Worm (Caenorhabditis elegans) whole organism, young adult: ENCODE data around the gene sri-34.
"Not testable (repeated sequence)": the region's sequence is repeated elsewhere in the genome, so short reads cannot be mapped to it uniquely, and the experiment has no call there.

Experiments used
- B0261.1 ChIP-seq: sonication (generic microtip); optimal IDR thresholded peaks from 2 replicates; lab custom pipeline; 2016; ENCODE audit warnings: mild to moderate bottlenecking, missing genetic modification characterization, moderate library complexity, missing compliant biosample characterization
- B0336.3 ChIP-seq: fragments of 200-800 bp; sonication (Bioruptor generic); IDR thresholded peaks from 2 replicates; pipeline ENCODE4 v1.3.6; 2022; ENCODE audit warnings: missing genetic modification characterization, missing compliant biosample characterization
- C17E4.6 ChIP-seq: fragments of 200-800 bp; sonication (Bioruptor generic); IDR thresholded peaks from 2 replicates; pipeline ENCODE4 v1.3.6; 2022; ENCODE audit warnings: missing genetic modification reagents, missing genetic modification characterization, missing compliant biosample characterization
- F55B11.4 ChIP-seq: sonication (generic microtip); optimal IDR thresholded peaks from 2 replicates; lab custom pipeline; 2016; ENCODE audit warnings: missing compliant biosample characterization, missing genetic modification characterization, borderline replicate concordance; ENCODE audit not compliant: insufficient read depth
- K11D2.4 ChIP-seq: fragments of 200-800 bp; sonication (Bioruptor generic); IDR thresholded peaks from 2 replicates; pipeline ENCODE4 v1.3.6; 2022; ENCODE audit warnings: missing genetic modification reagents, missing genetic modification characterization, missing compliant biosample characterization
- Y67H2A.10 ChIP-seq: fragments of 200-800 bp; sonication (Bioruptor generic); conservative IDR thresholded peaks from 2 replicates; pipeline ENCODE4 v1.3.6; 2022; ENCODE audit warnings: missing genetic modification reagents, missing genetic modification characterization, missing compliant biosample characterization
- Y79H2A.3 ChIP-seq: fragments of 200-800 bp; sonication (Bioruptor generic); conservative IDR thresholded peaks from 2 replicates; pipeline ENCODE4 v1.3.6; 2022; ENCODE audit warnings: missing genetic modification reagents, missing genetic modification characterization, missing compliant biosample characterization
- attf-6 ChIP-seq: fragments of 200-800 bp; sonication (Bioruptor generic); IDR thresholded peaks from 2 replicates; pipeline ENCODE4 v1.3.6; 2022; ENCODE audit warnings: missing genetic modification reagents, missing genetic modification characterization, missing compliant biosample characterization
- ceh-100 ChIP-seq: fragments of 200-800 bp; sonication (Bioruptor generic); IDR thresholded peaks from 2 replicates; pipeline ENCODE4 v1.3.6; 2022; ENCODE audit warnings: missing genetic modification reagents, missing genetic modification characterization, missing compliant biosample characterization
- ceh-27 ChIP-seq: fragments of 200-800 bp; sonication (Bioruptor generic); optimal IDR thresholded peaks from 2 replicates; lab custom pipeline; 2018; ENCODE audit warnings: mild to moderate bottlenecking, missing genetic modification characterization, moderate library complexity, missing compliant biosample characterization
- ceh-40 ChIP-seq: fragments of 200-800 bp; sonication (Bioruptor generic); IDR thresholded peaks from 2 replicates; pipeline ENCODE4 v1.3.6; 2022; ENCODE audit warnings: missing genetic modification characterization, missing compliant biosample characterization
- ceh-58 ChIP-seq: fragments of 200-800 bp; sonication (Bioruptor generic); IDR thresholded peaks from 2 replicates; pipeline ENCODE4 v1.3.6; 2022; ENCODE audit warnings: missing genetic modification characterization, missing compliant biosample characterization
- ceh-79 ChIP-seq: sonication (generic microtip); optimal IDR thresholded peaks from 2 replicates; lab custom pipeline; 2017; ENCODE audit warnings: mild to moderate bottlenecking, missing genetic modification characterization, missing compliant biosample characterization
- chd-7 ChIP-seq: sonication (generic microtip); optimal IDR thresholded peaks from 2 replicates; lab custom pipeline; 2016; ENCODE audit warnings: mild to moderate bottlenecking, missing genetic modification characterization, moderate library complexity, missing compliant biosample characterization
- dpl-1 ChIP-seq: fragments of 150-350 bp; optimal IDR thresholded peaks from 2 replicates; lab custom pipeline; 2014; ENCODE audit warnings: missing biosample characterization, missing genetic modification reagents, missing genetic modification characterization
- efl-1 ChIP-seq: fragments of 150-350 bp; optimal IDR thresholded peaks from 2 replicates; lab custom pipeline; 2014; ENCODE audit warnings: missing biosample characterization, missing genetic modification reagents, missing genetic modification characterization
- egrh-3 ChIP-seq: fragments of 200-800 bp; sonication (Bioruptor generic); IDR thresholded peaks from 2 replicates; pipeline ENCODE4 v1.3.6; 2022; ENCODE audit warnings: missing genetic modification reagents, missing genetic modification characterization, missing compliant biosample characterization
- gei-17 ChIP-seq: fragments of 200-800 bp; sonication (Bioruptor generic); optimal IDR thresholded peaks from 2 replicates; lab custom pipeline; 2018; ENCODE audit warnings: mild to moderate bottlenecking, missing genetic modification characterization, missing compliant biosample characterization
- hmg-1.2 ChIP-seq: fragments of 200-800 bp; sonication (Bioruptor generic); IDR thresholded peaks from 2 replicates; pipeline ENCODE4 v1.3.6; 2022; ENCODE audit warnings: missing genetic modification reagents, missing genetic modification characterization, missing compliant biosample characterization
- let-607 ChIP-seq, 2 experiments: fragments of 200-800 bp in 1 of 2; sonication (Bioruptor generic) in 1 of 2; sonication (generic microtip) in 1 of 2; optimal IDR thresholded peaks; 2 replicates each; lab custom pipeline; 2016 to 2018; ENCODE audit warnings: mild to moderate bottlenecking in 2 of 2, missing compliant biosample characterization in 2 of 2, missing genetic modification characterization in 2 of 2, moderate library complexity in 2 of 2, missing genotype in 1 of 2
- lin-54 ChIP-seq: fragments of 200-800 bp; sonication (Bioruptor generic); optimal IDR thresholded peaks from 2 replicates; lab custom pipeline; 2018; ENCODE audit warnings: mild to moderate bottlenecking, missing genetic modification characterization, missing compliant biosample characterization
- lsy-27 ChIP-seq: sonication (generic microtip); optimal IDR thresholded peaks from 2 replicates; lab custom pipeline; 2017; ENCODE audit warnings: missing genetic modification characterization, mild to moderate bottlenecking, missing compliant biosample characterization, antibody characterized with exemption, missing genotype, borderline replicate concordance; ENCODE audit not compliant: insufficient read depth
- madf-6 ChIP-seq: fragments of 200-800 bp; sonication (Bioruptor generic); IDR thresholded peaks from 2 replicates; pipeline ENCODE4 v1.3.6; 2022; ENCODE audit warnings: missing genetic modification reagents, missing genetic modification characterization, missing compliant biosample characterization
- nfyb-1 ChIP-seq: fragments of 200-800 bp; sonication (Bioruptor generic); IDR thresholded peaks from 2 replicates; pipeline ENCODE4 v1.3.6; 2022; ENCODE audit warnings: missing genetic modification reagents, missing genetic modification characterization, missing compliant biosample characterization
- nhr-27 ChIP-seq: fragments of 200-800 bp; sonication (Bioruptor generic); optimal IDR thresholded peaks from 2 replicates; lab custom pipeline; 2018; ENCODE audit warnings: mild to moderate bottlenecking, missing genetic modification characterization, moderate library complexity, missing compliant biosample characterization
- pbrm-1 ChIP-seq: fragments of 200-800 bp; sonication (Bioruptor generic); IDR thresholded peaks from 2 replicates; pipeline ENCODE4 v1.3.6; 2022; ENCODE audit warnings: missing genetic modification reagents, missing genetic modification characterization, missing compliant biosample characterization
- sea-2 ChIP-seq: fragments of 200-800 bp; sonication (Bioruptor generic); IDR thresholded peaks from 2 replicates; pipeline ENCODE4 v1.3.6; 2022; ENCODE audit warnings: missing genetic modification characterization, missing compliant biosample characterization
- snpc-1.1 ChIP-seq: sonication (generic microtip); optimal IDR thresholded peaks from 2 replicates; lab custom pipeline; 2017; ENCODE audit warnings: missing genetic modification characterization, mild to moderate bottlenecking, missing compliant biosample characterization, antibody characterized with exemption, moderate library complexity, missing genotype, missing genetic modification reagents; ENCODE audit not compliant: insufficient read depth
- snpc-3.4 ChIP-seq: sonication (generic microtip); optimal IDR thresholded peaks from 2 replicates; lab custom pipeline; 2017; ENCODE audit warnings: missing genetic modification characterization, mild to moderate bottlenecking, missing compliant biosample characterization, antibody characterized with exemption, moderate library complexity, missing genotype, missing genetic modification reagents
- somi-1 ChIP-seq: fragments of 200-800 bp; sonication (Bioruptor generic); optimal IDR thresholded peaks from 2 replicates; lab custom pipeline; 2018; ENCODE audit warnings: mild to moderate bottlenecking, missing genetic modification characterization, missing compliant biosample characterization
- unc-130 ChIP-seq: sonication (generic microtip); optimal IDR thresholded peaks from 2 replicates; lab custom pipeline; 2016; ENCODE audit warnings: missing genetic modification reagents, missing genetic modification characterization, missing compliant biosample characterization
- unc-62 ChIP-seq: fragments of 150-350 bp; optimal IDR thresholded peaks from 2 replicates; lab custom pipeline; 2014; ENCODE audit warnings: missing biosample characterization, missing genetic modification reagents, missing genetic modification characterization
- xnd-1 ChIP-seq: sonication (generic microtip); optimal IDR thresholded peaks from 2 replicates; lab custom pipeline; 2016; ENCODE audit warnings: missing genotype, missing genetic modification reagents, missing genetic modification characterization, missing compliant biosample characterization
- ztf-18 ChIP-seq: sonication (generic microtip); optimal IDR thresholded peaks from 2 replicates; lab custom pipeline; 2016; ENCODE audit warnings: missing genotype, mild to moderate bottlenecking, missing genetic modification characterization, missing compliant biosample characterization
- ztf-28 ChIP-seq: fragments of 200-800 bp; sonication (Bioruptor generic); IDR thresholded peaks from 2 replicates; pipeline ENCODE4 v1.3.6; 2022; ENCODE audit warnings: missing genetic modification reagents, missing genetic modification characterization, missing compliant biosample characterization
- ztf-6 ChIP-seq: fragments of 200-800 bp; sonication (Bioruptor generic); IDR thresholded peaks from 2 replicates; pipeline ENCODE4 v1.3.6; 2022; ENCODE audit warnings: missing genetic modification reagents, missing genetic modification characterization, missing compliant biosample characterization

Gene sri-34

ce11 chrII:3203415-3203814, 44.5 kb upstream of the sri-34 start, which contains the start of gene sri-50:
Gene sri-50, plus strand, starts transcription at chrII:3203715.
- TF ChIP-seq B0336.3 (GFP tag; lab: Robert Waterston, UW) (no peak), lin-54 (GFP tag; lab: Kevin White, UChicago) (no peak), egrh-3 (GFP tag; lab: Robert Waterston, UW) (no peak), ztf-18 (tag; lab: Kevin White, UChicago) (no peak), ceh-40 (no peak), efl-1 (no peak), ceh-27 (GFP tag; lab: Kevin White, UChicago) (no peak), ceh-100 (GFP tag; lab: Robert Waterston, UW) (no peak), gei-17 (no peak), xnd-1 (tag; lab: Kevin White, UChicago) (no peak), pbrm-1 (GFP tag; lab: Robert Waterston, UW) (no peak)

- TF ChIP-seq somi-1 (GFP tag; lab: Kevin White, UChicago): no peak
- TF ChIP-seq dpl-1 (GFP tag; lab: Kevin White, UChicago): no peak
- no peak for TF ChIP-seq lsy-27 (tag; lab: Kevin White, UChicago)
- TF ChIP-seq snpc-1.1 (tag; lab: Kevin White, UChicago): no peak
- no peak for TF ChIP-seq Y67H2A.10 (GFP tag; lab: Robert Waterston, UW)
- TF ChIP-seq sea-2: no peak
- no peak for TF ChIP-seq hmg-1.2
- TF ChIP-seq ceh-58 (GFP tag; lab: Robert Waterston, UW): no peak
- TF ChIP-seq F55B11.4: no peak
- TF ChIP-seq ceh-79: no peak
- no peak for TF ChIP-seq unc-130 (GFP tag; lab: Kevin White, UChicago)
- TF ChIP-seq ztf-28 (GFP tag; lab: Robert Waterston, UW): no peak
- no peak for TF ChIP-seq chd-7 (tag; lab: Kevin White, UChicago)
- TF ChIP-seq attf-6: no peak
- no peak for TF ChIP-seq snpc-3.4 (tag; lab: Kevin White, UChicago)
- TF ChIP-seq ztf-18 (tag; lab: Kevin White, UChicago): no peak
- TF ChIP-seq let-607 (tag; optimal IDR thresholded peaks at IDR 0.05; lab: Kevin White, UChicago): no peak
- no peak for TF ChIP-seq C17E4.6
These were observed 43.6 kb upstream of the sri-34 start, which contains the start of gene sri-53 for ce11 chrII:3202519-3202918. Gene sri-53, minus strand, starts transcription at chrII:3202619.

- not testable (repeated sequence) for TF ChIP-seq unc-62, ztf-6, K11D2.4
- TF ChIP-seq, all 124 proteins: peak for 0; not testable (repeated sequence) for 124
These were observed 42.4 kb upstream of the sri-34 start, which contains the start of gene sri-48 for ce11 chrII:3201242-3201641. Gene sri-48, minus strand, starts transcription at chrII:3201342.

- TF ChIP-seq madf-6 (no peak), nfyb-1 (GFP tag; lab: Robert Waterston, UW) (no peak), nhr-27 (no peak), ceh-27 (GFP tag; lab: Kevin White, UChicago) (no peak), B0261.1 (tag; lab: Kevin White, UChicago) (no peak), Y79H2A.3 (GFP tag; lab: Robert Waterston, UW) (no peak)
These were observed 40.1 kb upstream of the sri-34 start, which contains the start of gene sri-51 for ce11 chrII:3198998-3199397. Gene sri-51, minus strand, starts transcription at chrII:3199098.
